Worm (Caenorhabditis elegans) whole organism, early embryonic: Measurements from ENCODE around the gene ssna-1.
A peak's percentile ranks its signal among the peaks of the same experiment; 100 is the strongest.

Experiments used
- B0310.2 ChIP-seq: sonication (generic microtip); optimal IDR thresholded peaks from 2 replicates; lab custom pipeline; 2016; ENCODE audit warnings: mild to moderate bottlenecking, missing genetic modification characterization, missing compliant biosample characterization
- F13C5.2 ChIP-seq: sonication (generic microtip); optimal IDR thresholded peaks from 2 replicates; lab custom pipeline; 2017; ENCODE audit warnings: mild to moderate bottlenecking, missing genetic modification characterization, inconsistent platforms, missing compliant biosample characterization
- aly-1 ChIP-seq: sonication (generic microtip); optimal IDR thresholded peaks from 2 replicates; lab custom pipeline; 2016; ENCODE audit warnings: missing genetic modification characterization, missing compliant biosample characterization
- ama-1 ChIP-seq: fragments of 150-350 bp; optimal IDR thresholded peaks from 2 replicates; lab custom pipeline; 2014
- ceh-13 ChIP-seq: fragments of 200-800 bp; sonication (Bioruptor generic); optimal IDR thresholded peaks from 2 replicates; lab custom pipeline; 2018; ENCODE audit warnings: mild to moderate bottlenecking, missing genetic modification characterization, missing compliant biosample characterization
- ceh-36 ChIP-seq: sonication (generic microtip); optimal IDR thresholded peaks from 2 replicates; lab custom pipeline; 2016; ENCODE audit warnings: missing genetic modification characterization, inconsistent platforms, missing compliant biosample characterization
- ets-7 ChIP-seq: sonication (generic microtip); optimal IDR thresholded peaks from 2 replicates; lab custom pipeline; 2016; ENCODE audit warnings: missing genotype, missing genetic modification characterization, missing compliant biosample characterization
- flt-1 ChIP-seq: fragments of 200-800 bp; sonication (Bioruptor generic); IDR thresholded peaks from 2 replicates; pipeline ENCODE4 v1.3.6; 2022; ENCODE audit warnings: missing genetic modification characterization, missing compliant biosample characterization
- hmbx-1 ChIP-seq: sonication (generic microtip); optimal IDR thresholded peaks from 2 replicates; lab custom pipeline; 2016; ENCODE audit warnings: mild to moderate bottlenecking, missing genetic modification characterization, missing compliant biosample characterization
- hmg-4 ChIP-seq: fragments of 200-800 bp; sonication (Bioruptor generic); optimal IDR thresholded peaks from 2 replicates; lab custom pipeline; 2018; ENCODE audit warnings: mild to moderate bottlenecking, missing genetic modification characterization, missing compliant biosample characterization
- hnd-1 ChIP-seq: sonication (generic microtip); optimal IDR thresholded peaks from 2 replicates; lab custom pipeline; 2016; ENCODE audit warnings: missing genetic modification characterization, missing compliant biosample characterization
- pes-1 ChIP-seq: fragments of 200-800 bp; sonication (Bioruptor generic); IDR thresholded peaks from 2 replicates; pipeline ENCODE4 v1.3.6; 2022; ENCODE audit warnings: missing genetic modification reagents, missing genetic modification characterization, missing compliant biosample characterization
- scrt-1 ChIP-seq: fragments of 200-800 bp; sonication (Bioruptor generic); IDR thresholded peaks from 2 replicates; pipeline ENCODE4 v1.3.6; 2022; ENCODE audit warnings: missing genetic modification characterization, missing compliant biosample characterization
- sea-1 ChIP-seq: fragments of 200-800 bp; sonication (Bioruptor generic); conservative IDR thresholded peaks from 2 replicates; pipeline ENCODE4 v1.3.6; 2022; ENCODE audit warnings: missing genetic modification characterization, missing compliant biosample characterization
- tbx-11 ChIP-seq: fragments of 200-800 bp; sonication (Bioruptor generic); IDR thresholded peaks from 2 replicates; pipeline ENCODE4 v1.3.6; 2022; ENCODE audit warnings: missing genetic modification characterization, missing compliant biosample characterization
- tbx-37 ChIP-seq: fragments of 200-800 bp; sonication (Bioruptor generic); conservative IDR thresholded peaks from 2 replicates; pipeline ENCODE4 v1.3.6; 2022; ENCODE audit warnings: missing genetic modification reagents, missing genetic modification characterization, missing compliant biosample characterization
- tra-4 ChIP-seq: sonication (generic microtip); optimal IDR thresholded peaks from 2 replicates; lab custom pipeline; 2017; ENCODE audit warnings: missing genetic modification characterization, missing compliant biosample characterization

Gene ssna-1

ce11 chrIV:409935-410334 lies 22.1 kb downstream of the ssna-1 start, which contains the start of gene kgb-1:
Gene kgb-1, minus strand, starts transcription at chrIV:410035.
- TF ChIP-seq hnd-1 (tag; lab: Kevin White, UChicago) (no peak), ceh-36 (peak; percentile 66)

DNA sequence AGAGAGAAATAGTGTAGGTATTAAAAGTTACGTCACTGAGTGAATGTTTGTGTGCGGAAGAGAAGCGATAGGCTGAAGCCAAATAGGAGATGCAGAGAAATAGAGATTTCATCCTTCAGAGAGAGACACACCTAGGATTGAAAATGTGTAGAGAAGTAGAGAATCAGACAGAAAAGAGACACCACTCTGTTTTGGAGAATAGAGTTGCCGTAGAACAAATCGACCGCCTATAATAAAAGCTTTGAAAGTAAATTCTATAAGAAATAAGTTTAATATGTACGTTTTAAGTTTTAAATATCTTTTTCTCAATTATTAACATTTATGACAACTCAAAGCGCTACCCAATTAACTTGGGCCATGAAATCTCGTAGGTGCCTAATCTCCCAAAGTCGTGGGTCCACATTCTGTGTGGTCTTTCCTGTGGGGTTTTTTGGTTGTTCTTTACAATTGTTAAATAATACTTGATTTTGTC lies 22.6 kb downstream of the ssna-1 start, which contains the start of gene T07A9.12:
Gene T07A9.12 (plus strand): TSS at position 448 of the 472 bp plus-strand sequence.
- TF ChIP-seq tra-4 (tag; lab: Kevin White, UChicago) (no peak), ets-7 (tag; lab: Kevin White, UChicago) (peak; percentile 12)

- TF ChIP-seq tbx-37 (GFP tag; lab: Robert Waterston, UW) (no peak), aly-1 (tag; lab: Kevin White, UChicago) (no peak)
Measured at ce11 chrIV:419674-420073, 31.8 kb downstream of the ssna-1 start, which contains the start of gene eri-1. Gene eri-1, minus strand, starts transcription at chrIV:419958.

- TF ChIP-seq pes-1 (GFP tag; lab: Robert Waterston, UW) (no peak), F13C5.2 (tag; lab: Kevin White, UChicago) (no peak), hmbx-1 (no peak), B0310.2 (no peak), sea-1 (GFP tag; lab: Robert Waterston, UW) (no peak), tra-4 (tag; lab: Kevin White, UChicago) (no peak), flt-1 (GFP tag; lab: Robert Waterston, UW) (no peak), tbx-37 (GFP tag; lab: Robert Waterston, UW) (no peak), hnd-1 (tag; lab: Kevin White, UChicago) (no peak)
Measured at ce11 chrIV:420686-421085, 32.8 kb downstream of the ssna-1 start.

ce11 chrIV:422112-422511 lies 34.2 kb downstream of the ssna-1 start:
- no peak for TF ChIP-seq ama-1 (lab: Kevin White, UChicago)
- no peak for TF ChIP-seq hmbx-1
- TF ChIP-seq hnd-1 (tag; lab: Kevin White, UChicago): no peak

DNA sequence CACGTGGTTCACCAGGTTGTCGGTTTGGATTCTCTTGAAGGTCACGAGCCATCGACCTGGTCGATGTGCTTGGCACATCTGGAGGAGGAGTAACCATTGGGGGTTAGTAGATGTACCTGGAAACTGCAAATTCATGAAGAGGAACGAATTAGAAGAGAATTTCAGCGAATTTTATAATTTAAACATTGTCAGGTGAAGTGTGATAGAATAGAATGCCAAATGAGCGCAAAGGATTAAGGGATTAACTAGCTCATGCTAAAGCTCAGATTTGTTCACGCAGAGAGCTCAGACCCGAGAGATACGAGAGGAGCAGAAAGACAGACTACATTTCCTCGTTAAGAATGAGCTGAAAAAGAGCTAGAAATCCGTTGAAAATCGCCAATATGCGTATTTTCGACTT lies 37.2 kb downstream of the ssna-1 start, which contains the start of gene daf-18:
Gene daf-18 (minus strand): TSS at position 126 of the 400 bp plus-strand sequence.
- no peak for TF ChIP-seq flt-1 (GFP tag; lab: Robert Waterston, UW)
- peak; percentile 74 for TF ChIP-seq ceh-36
- TF ChIP-seq sea-1 (GFP tag; lab: Robert Waterston, UW): no peak

DNA sequence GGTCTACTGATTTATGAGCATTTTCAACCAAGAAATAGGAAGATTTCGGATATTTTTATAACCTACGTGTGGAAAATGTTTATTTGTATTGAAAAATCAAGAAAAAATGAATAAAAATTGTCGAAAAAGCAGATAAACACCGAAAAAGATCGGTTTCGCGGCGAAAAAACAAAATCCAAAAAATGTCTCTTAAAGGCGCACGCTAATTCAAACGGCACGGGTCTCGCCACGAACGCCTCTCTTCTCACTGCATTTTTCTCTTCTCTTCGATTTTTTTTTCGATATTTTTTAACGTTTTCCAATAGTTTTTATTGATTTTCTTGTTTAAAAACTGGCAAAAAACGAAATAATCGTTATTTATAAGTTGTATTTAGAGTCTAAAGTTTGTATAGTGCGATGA lies 37.7 kb downstream of the ssna-1 start:
- TF ChIP-seq tra-4 (tag; lab: Kevin White, UChicago) (no peak), pes-1 (GFP tag; lab: Robert Waterston, UW) (no peak), ceh-36 (no peak), F13C5.2 (tag; lab: Kevin White, UChicago) (no peak), tbx-37 (GFP tag; lab: Robert Waterston, UW) (no peak), flt-1 (GFP tag; lab: Robert Waterston, UW) (no peak), ama-1 (lab: Kevin White, UChicago) (no peak), hnd-1 (tag; lab: Kevin White, UChicago) (no peak), tbx-11 (no peak), sea-1 (GFP tag; lab: Robert Waterston, UW) (no peak)

ce11 chrIV:425995-426394 lies 38.1 kb downstream of the ssna-1 start, which contains the start of gene garr-1:
Gene garr-1, plus strand, starts transcription at chrIV:426168.
- TF ChIP-seq tbx-37 (GFP tag; lab: Robert Waterston, UW) (no peak), ceh-13 (GFP tag; lab: Kevin White, UChicago) (no peak), sea-1 (GFP tag; lab: Robert Waterston, UW) (no peak), B0310.2 (no peak), scrt-1 (GFP tag; lab: Robert Waterston, UW) (no peak), pes-1 (GFP tag; lab: Robert Waterston, UW) (no peak), tbx-11 (no peak), ama-1 (lab: Kevin White, UChicago) (no peak), F13C5.2 (tag; lab: Kevin White, UChicago) (no peak), hmbx-1 (no peak), ceh-36 (no peak), aly-1 (tag; lab: Kevin White, UChicago) (no peak), ets-7 (tag; lab: Kevin White, UChicago) (no peak), flt-1 (GFP tag; lab: Robert Waterston, UW) (no peak), hnd-1 (tag; lab: Kevin White, UChicago) (no peak), hmg-4 (no peak), tra-4 (tag; lab: Kevin White, UChicago) (no peak)

ce11 chrIV:426597-426996 lies 38.7 kb downstream of the ssna-1 start:
- TF ChIP-seq scrt-1 (GFP tag; lab: Robert Waterston, UW) (no peak), hmg-4 (no peak), sea-1 (GFP tag; lab: Robert Waterston, UW) (no peak), pes-1 (GFP tag; lab: Robert Waterston, UW) (no peak), hnd-1 (tag; lab: Kevin White, UChicago) (no peak), hmbx-1 (no peak), ets-7 (tag; lab: Kevin White, UChicago) (no peak), F13C5.2 (tag; lab: Kevin White, UChicago) (no peak), tbx-37 (GFP tag; lab: Robert Waterston, UW) (no peak), ceh-36 (no peak)
